Worm (Caenorhabditis elegans): ENCODE data around the gene prdx-2.

prdx-2 gene

ce11 chrII:5426054-5426453, 48.1 kb downstream of the prdx-2 start (continued):
- TF ChIP-seq nhr-76 (tag; optimal IDR thresholded peaks at IDR 0.05) (no peak), cey-2 (tag; optimal IDR thresholded peaks at IDR 0.05; ENCODE audit: borderline replicate concordance, insufficient read depth) (no peak), F10B5.3 (tag; optimal IDR thresholded peaks at IDR 0.05) (no peak), gei-8 (GFP tag; optimal IDR thresholded peaks at IDR 0.05) (no peak), zip-11 (GFP tag; IDR thresholded peaks at IDR 0.05) (no peak), php-3 (GFP tag; IDR thresholded peaks at IDR 0.05) (no peak), lin-15B (tag; optimal IDR thresholded peaks at IDR 0.05) (no peak), nhr-237 (tag; optimal IDR thresholded peaks at IDR 0.05) (no peak), Y105C5A.15 (GFP tag; IDR thresholded peaks at IDR 0.05) (no peak), zag-1 (tag; optimal IDR thresholded peaks at IDR 0.05) (no peak), ZK546.5 (tag; optimal IDR thresholded peaks at IDR 0.05) (no peak), F44E2.7 (GFP tag; IDR thresholded peaks at IDR 0.05) (no peak), unc-130 (GFP tag; optimal IDR thresholded peaks at IDR 0.05) (no peak), daf-12 (tag; optimal IDR thresholded peaks at IDR 0.05) (no peak), daf-16 (GFP tag; optimal IDR thresholded peaks at IDR 0.05) (no peak), daf-16 (tag; optimal IDR thresholded peaks at IDR 0.05) (peak; percentile 63), lin-38 (GFP tag; IDR thresholded peaks at IDR 0.05) (0 out of 2 replicates have a peak, but pooled peaks have one; percentile 9), pha-4 (GFP tag; IDR thresholded peaks at IDR 0.05) (peak; percentile 55), pha-4 (tag; optimal IDR thresholded peaks at IDR 0.05) (peak; percentile 76), daf-19 (GFP tag; conservative IDR thresholded peaks at IDR 0.05) (no peak), F49E8.2 (tag; optimal IDR thresholded peaks at IDR 0.05; ENCODE audit: borderline replicate concordance) (no peak), mxl-2 (GFP tag; conservative IDR thresholded peaks at IDR 0.05) (no peak), mes-2 (tag; optimal IDR thresholded peaks at IDR 0.05; ENCODE audit: poor library complexity, severe bottlenecking) (peak; percentile 41), jun-1 (tag; optimal IDR thresholded peaks at IDR 0.05) (no peak), nhr-25 (tag; optimal IDR thresholded peaks at IDR 0.05; ENCODE audit: borderline replicate concordance, insufficient read depth) (peak; percentile 60), F26F4.8 (GFP tag; conservative IDR thresholded peaks at IDR 0.05) (no peak), nhr-102 (tag; optimal IDR thresholded peaks at IDR 0.05) (no peak), attf-4 (tag; optimal IDR thresholded peaks at IDR 0.05) (no peak), zip-2 (tag; optimal IDR thresholded peaks at IDR 0.05) (no peak), nhr-6 (tag; optimal IDR thresholded peaks at IDR 0.05) (peak; percentile 56), daf-8 (GFP tag; IDR thresholded peaks at IDR 0.05) (no peak), ztf-11 (tag; optimal IDR thresholded peaks at IDR 0.05) (no peak), lim-7 (GFP tag; IDR thresholded peaks at IDR 0.05) (no peak), ceh-20 (GFP tag; IDR thresholded peaks at IDR 0.05) (no peak), madf-9 (GFP tag; conservative IDR thresholded peaks at IDR 0.05) (no peak), dmd-6 (GFP tag; IDR thresholded peaks at IDR 0.05) (peak; percentile 38; the same call in 1 of the 2 replicates), sdz-12 (GFP tag; optimal IDR thresholded peaks at IDR 0.05) (no peak), Y75B8A.6 (GFP tag; IDR thresholded peaks at IDR 0.05) (no peak), tag-97 (GFP tag; IDR thresholded peaks at IDR 0.05) (no peak), T20F7.1 (GFP tag; optimal IDR thresholded peaks at IDR 0.05) (no peak), mep-1 (tag; optimal IDR thresholded peaks at IDR 0.05) (peak; percentile 78), spr-1 (tag; optimal IDR thresholded peaks at IDR 0.05) (no peak), egl-43 (GFP tag; IDR thresholded peaks at IDR 0.05) (no peak), nhr-41 (GFP tag; IDR thresholded peaks at IDR 0.05) (no peak), ctbp-1 (GFP tag; IDR thresholded peaks at IDR 0.05) (no peak), vab-7 (GFP tag; IDR thresholded peaks at IDR 0.05) (no peak), madf-5 (GFP tag; IDR thresholded peaks at IDR 0.05) (no peak), snpc-4 (tag; optimal IDR thresholded peaks at IDR 0.05) (no peak), ceh-32 (tag; optimal IDR thresholded peaks at IDR 0.05; ENCODE audit: poor library complexity) (no peak), pqm-1 (tag; optimal IDR thresholded peaks at IDR 0.05) (peak; percentile 58), lin-1 (GFP tag; IDR thresholded peaks at IDR 0.05) (no peak), aha-1 (tag) (no peak), ceh-82 (tag; optimal IDR thresholded peaks at IDR 0.05) (no peak)

Measured in whole organism, L4 larva.